Worm (Caenorhabditis elegans) whole organism, L2 larva: Measurements from ENCODE around the gene clec-171.

Experiments
- fos-1 ChIP-seq: fragments of 150-350 bp; optimal IDR thresholded peaks from 2 replicates; lab custom pipeline; 2014; ENCODE audit warnings: missing biosample characterization, missing genetic modification characterization
- zag-1 ChIP-seq: fragments of 150-350 bp; optimal IDR thresholded peaks from 2 replicates; lab custom pipeline; 2014; ENCODE audit warnings: missing biosample characterization, missing genetic modification characterization

DNA sequence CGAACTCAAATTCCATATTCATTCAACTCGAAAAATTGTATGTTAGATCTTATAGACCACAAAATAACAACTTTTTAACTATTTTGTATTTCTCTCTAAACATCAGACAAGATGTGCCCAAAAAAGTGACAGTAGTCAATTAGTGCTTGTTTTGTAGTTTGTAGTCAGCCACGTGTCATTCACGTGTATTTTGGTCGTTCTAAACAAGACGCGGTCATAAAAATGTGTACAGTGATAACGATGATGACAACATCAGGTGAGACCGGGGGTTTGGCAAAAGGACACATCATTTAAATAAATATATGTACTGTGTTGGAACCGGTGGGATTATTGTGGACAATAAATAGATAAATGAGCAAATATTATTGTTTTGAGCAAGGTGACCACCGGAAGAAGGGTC, 27.0 kb upstream of the clec-171 start:
- TF ChIP-seq fos-1 (tag; lab: Kevin White, UChicago) (peak; percentile 70), zag-1 (tag; lab: Kevin White, UChicago) (no peak)
